Worm (Caenorhabditis elegans) whole organism, young adult: ENCODE results near the gene suf-1.
A peak's percentile ranks its signal among the peaks of the same experiment; 100 is the strongest.

ENCODE experiments used
- F10E7.11 ChIP-seq: sonication (generic microtip); optimal IDR thresholded peaks from 2 replicates; lab custom pipeline; 2017; ENCODE audit warnings: mild to moderate bottlenecking, missing genetic modification characterization, moderate library complexity, missing compliant biosample characterization
- F22D6.2 ChIP-seq: sonication (generic microtip); optimal IDR thresholded peaks from 2 replicates; lab custom pipeline; 2016; ENCODE audit warnings: mild to moderate bottlenecking, missing genetic modification characterization, missing compliant biosample characterization
- F33H1.4 ChIP-seq: fragments of 200-800 bp; sonication (Bioruptor generic); IDR thresholded peaks from 2 replicates; pipeline ENCODE4 v1.3.6; 2022; ENCODE audit warnings: missing genetic modification reagents, missing genetic modification characterization, missing compliant biosample characterization
- F37B4.10 ChIP-seq: fragments of 200-800 bp; sonication (Bioruptor generic); IDR thresholded peaks from 2 replicates; pipeline ENCODE4 v1.3.6; 2022; ENCODE audit warnings: missing genetic modification characterization, missing compliant biosample characterization
- F39B2.1 ChIP-seq: fragments of 200-800 bp; sonication (Bioruptor generic); IDR thresholded peaks from 2 replicates; pipeline ENCODE4 v1.3.6; 2022; ENCODE audit warnings: missing genetic modification reagents, missing genetic modification characterization, missing compliant biosample characterization
- F52B5.7 ChIP-seq: sonication (generic microtip); optimal IDR thresholded peaks from 2 replicates; lab custom pipeline; 2016; ENCODE audit warnings: mild to moderate bottlenecking, missing genetic modification characterization, missing compliant biosample characterization
- K11D2.4 ChIP-seq: fragments of 200-800 bp; sonication (Bioruptor generic); IDR thresholded peaks from 2 replicates; pipeline ENCODE4 v1.3.6; 2022; ENCODE audit warnings: missing genetic modification reagents, missing genetic modification characterization, missing compliant biosample characterization
- akir-1 ChIP-seq: fragments of 200-800 bp; sonication (Bioruptor generic); optimal IDR thresholded peaks from 2 replicates; lab custom pipeline; 2018; ENCODE audit warnings: mild to moderate bottlenecking, missing genetic modification characterization, moderate library complexity, missing compliant biosample characterization
- athp-1 ChIP-seq: sonication (generic microtip); optimal IDR thresholded peaks from 2 replicates; lab custom pipeline; 2017; ENCODE audit warnings: mild to moderate bottlenecking, missing genetic modification characterization, missing compliant biosample characterization
- attf-3 ChIP-seq: fragments of 200-800 bp; sonication (Bioruptor generic); conservative IDR thresholded peaks from 2 replicates; pipeline ENCODE4 v1.3.6; 2022; ENCODE audit warnings: missing genetic modification reagents, missing genetic modification characterization, missing compliant biosample characterization
- ceh-58 ChIP-seq: fragments of 200-800 bp; sonication (Bioruptor generic); IDR thresholded peaks from 2 replicates; pipeline ENCODE4 v1.3.6; 2022; ENCODE audit warnings: missing genetic modification characterization, missing compliant biosample characterization
- dpl-1 ChIP-seq: fragments of 150-350 bp; optimal IDR thresholded peaks from 2 replicates; lab custom pipeline; 2014; ENCODE audit warnings: missing biosample characterization, missing genetic modification reagents, missing genetic modification characterization
- efl-1 ChIP-seq: fragments of 150-350 bp; optimal IDR thresholded peaks from 2 replicates; lab custom pipeline; 2014; ENCODE audit warnings: missing biosample characterization, missing genetic modification reagents, missing genetic modification characterization
- egrh-3 ChIP-seq: fragments of 200-800 bp; sonication (Bioruptor generic); IDR thresholded peaks from 2 replicates; pipeline ENCODE4 v1.3.6; 2022; ENCODE audit warnings: missing genetic modification reagents, missing genetic modification characterization, missing compliant biosample characterization
- ets-4 ChIP-seq: fragments of 200-800 bp; sonication (Bioruptor generic); optimal IDR thresholded peaks from 2 replicates; lab custom pipeline; 2018; ENCODE audit warnings: mild to moderate bottlenecking, missing genetic modification characterization, missing compliant biosample characterization
- hlh-12 ChIP-seq: sonication (generic microtip); optimal IDR thresholded peaks from 2 replicates; lab custom pipeline; 2016; ENCODE audit warnings: missing genetic modification characterization, missing compliant biosample characterization
- hmg-1.2 ChIP-seq: fragments of 200-800 bp; sonication (Bioruptor generic); IDR thresholded peaks from 2 replicates; pipeline ENCODE4 v1.3.6; 2022; ENCODE audit warnings: missing genetic modification reagents, missing genetic modification characterization, missing compliant biosample characterization
- lin-40 ChIP-seq: sonication (generic microtip); optimal IDR thresholded peaks from 2 replicates; lab custom pipeline; 2016; ENCODE audit warnings: missing genetic modification characterization, mild to moderate bottlenecking, missing compliant biosample characterization, missing genotype, missing genetic modification reagents
- lsl-1 ChIP-seq: fragments of 200-800 bp; sonication (Bioruptor generic); optimal IDR thresholded peaks from 2 replicates; lab custom pipeline; 2018; ENCODE audit warnings: mild to moderate bottlenecking, missing genetic modification characterization, moderate library complexity, missing compliant biosample characterization
- madf-8 ChIP-seq: fragments of 200-800 bp; sonication (Bioruptor generic); conservative IDR thresholded peaks from 2 replicates; pipeline ENCODE4 v1.3.6; 2022; ENCODE audit warnings: missing genetic modification reagents, missing genetic modification characterization, missing compliant biosample characterization
- mxl-1 ChIP-seq: sonication (generic microtip); optimal IDR thresholded peaks from 2 replicates; lab custom pipeline; 2016; ENCODE audit warnings: missing genetic modification characterization, missing compliant biosample characterization
- nfya-2 ChIP-seq: fragments of 200-800 bp; sonication (Bioruptor generic); IDR thresholded peaks from 2 replicates; pipeline ENCODE4 v1.3.6; 2022; ENCODE audit warnings: missing genetic modification reagents, missing genetic modification characterization, missing compliant biosample characterization
- pha-4 ChIP-seq: fragments of 150-350 bp; sonication (generic microtip); optimal IDR thresholded peaks from 2 replicates; lab custom pipeline; 2014; ENCODE audit warnings: missing biosample characterization, missing genetic modification reagents, missing genetic modification characterization
- rcor-1 ChIP-seq: fragments of 200-800 bp; sonication (Bioruptor generic); IDR thresholded peaks from 2 replicates; pipeline ENCODE4 v1.3.6; 2022; ENCODE audit warnings: missing genetic modification reagents, missing genetic modification characterization, missing compliant biosample characterization
- rec-8 ChIP-seq, 2 experiments: sonication (generic microtip); optimal IDR thresholded peaks; 2 replicates each; lab custom pipeline; 2016; ENCODE audit warnings: mild to moderate bottlenecking in 2 of 2, missing genetic modification characterization in 2 of 2, missing genetic modification reagents in 2 of 2, missing genotype in 2 of 2, missing biosample characterization in 1 of 2, missing compliant biosample characterization in 1 of 2, moderate library complexity in 1 of 2
- sdz-38 ChIP-seq: sonication (generic microtip); optimal IDR thresholded peaks from 2 replicates; lab custom pipeline; 2016; ENCODE audit warnings: missing genotype, missing genetic modification characterization, missing compliant biosample characterization
- sea-2 ChIP-seq: fragments of 200-800 bp; sonication (Bioruptor generic); IDR thresholded peaks from 2 replicates; pipeline ENCODE4 v1.3.6; 2022; ENCODE audit warnings: missing genetic modification characterization, missing compliant biosample characterization
- somi-1 ChIP-seq: fragments of 200-800 bp; sonication (Bioruptor generic); optimal IDR thresholded peaks from 2 replicates; lab custom pipeline; 2018; ENCODE audit warnings: mild to moderate bottlenecking, missing genetic modification characterization, missing compliant biosample characterization
- tbp1 ChIP-seq: fragments of 200-800 bp; sonication (Bioruptor generic); optimal IDR thresholded peaks from 2 replicates; lab custom pipeline; 2018; ENCODE audit warnings: mild to moderate bottlenecking, missing genetic modification characterization, missing compliant biosample characterization
- xnd-1 ChIP-seq: sonication (generic microtip); optimal IDR thresholded peaks from 2 replicates; lab custom pipeline; 2016; ENCODE audit warnings: missing genotype, missing genetic modification reagents, missing genetic modification characterization, missing compliant biosample characterization
- zfh-2 ChIP-seq: fragments of 200-800 bp; sonication (Bioruptor generic); conservative IDR thresholded peaks from 2 replicates; pipeline ENCODE4 v1.3.6; 2022; ENCODE audit warnings: missing genetic modification reagents, missing genetic modification characterization, missing compliant biosample characterization
- ztf-18 ChIP-seq: sonication (generic microtip); optimal IDR thresholded peaks from 2 replicates; lab custom pipeline; 2016; ENCODE audit warnings: missing genotype, mild to moderate bottlenecking, missing genetic modification characterization, missing compliant biosample characterization
- ztf-25 ChIP-seq: fragments of 200-800 bp; sonication (Bioruptor generic); IDR thresholded peaks from 2 replicates; pipeline ENCODE4 v1.3.6; 2022; ENCODE audit warnings: missing genetic modification reagents, missing genetic modification characterization, missing compliant biosample characterization

suf-1 gene

DNA sequence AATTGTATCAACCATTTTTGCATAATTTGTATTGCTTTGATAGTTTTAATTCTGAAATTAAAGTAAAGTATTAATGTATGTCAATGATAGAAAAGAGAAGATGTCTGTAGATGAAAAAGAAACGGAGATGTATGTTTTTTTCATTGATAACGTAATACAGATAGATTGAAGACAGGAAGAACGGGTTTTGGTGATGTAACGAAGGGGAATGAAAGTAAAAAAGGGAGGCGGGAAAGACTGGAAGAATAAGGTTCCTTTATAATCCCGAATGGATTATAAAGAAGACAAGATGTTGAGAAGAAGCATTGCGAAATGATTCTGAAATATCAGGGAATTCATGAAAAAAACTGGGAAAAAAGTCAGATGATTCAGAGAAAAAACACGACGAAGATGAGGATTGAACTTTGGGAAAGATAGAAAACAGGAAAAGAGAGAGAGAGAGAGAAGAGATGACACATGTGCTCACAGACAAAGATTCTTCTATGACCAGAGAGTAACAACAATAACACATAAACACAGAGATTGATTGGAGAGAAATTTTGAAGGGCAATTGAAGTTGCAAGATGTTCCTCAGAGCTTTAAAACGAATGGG lies 18.5 kb upstream of the suf-1 start, which contains the start of gene F54C9.11 (continued):
- no peak for TF ChIP-seq sdz-38 (tag; lab: Kevin White, UChicago)
- peak; percentile 35 for TF ChIP-seq somi-1
- TF ChIP-seq, all 124 proteins: peak for 3

ce11 chrII:8585921-8586320 lies 17.7 kb upstream of the suf-1 start:
- TF ChIP-seq rec-8 (tag; optimal IDR thresholded peaks at IDR 0.05; lab: Kevin White, UChicago), result no peak
- no peak for TF ChIP-seq attf-3 (GFP tag; lab: Robert Waterston, UW)
- no peak for TF ChIP-seq pha-4 (tag; lab: Kevin White, UChicago)
- TF ChIP-seq egrh-3, result no peak
- no peak for TF ChIP-seq nfya-2 (GFP tag; lab: Robert Waterston, UW)
- TF ChIP-seq F52B5.7 (tag; lab: Kevin White, UChicago), result no peak
- no peak for TF ChIP-seq F37B4.10 (GFP tag; lab: Robert Waterston, UW)
- TF ChIP-seq lsl-1 (GFP tag; lab: Kevin White, UChicago), result no peak
- TF ChIP-seq mxl-1, result no peak
- TF ChIP-seq efl-1, result no peak
- TF ChIP-seq F39B2.1 (GFP tag; lab: Robert Waterston, UW), result no peak
- no peak for TF ChIP-seq akir-1
- no peak for TF ChIP-seq tbp1 (GFP tag; lab: Kevin White, UChicago)
- TF ChIP-seq F10E7.11 (tag; lab: Kevin White, UChicago), result no peak
- no peak for TF ChIP-seq lin-40 (tag; lab: Kevin White, UChicago)
- no peak for TF ChIP-seq K11D2.4
- no peak for TF ChIP-seq xnd-1 (tag; lab: Kevin White, UChicago)

ce11 chrII:8587660-8588230 lies 15.9 kb upstream of the suf-1 start:
- no peak for TF ChIP-seq sea-2 (GFP tag; lab: Robert Waterston, UW)
- TF ChIP-seq madf-8 (GFP tag; lab: Robert Waterston, UW), result no peak
- no peak for TF ChIP-seq athp-1 (tag; lab: Kevin White, UChicago)
- TF ChIP-seq hmg-1.2 (GFP tag; lab: Robert Waterston, UW), result peak; percentile 39; the same call in 1 of the 2 replicates
- no peak for TF ChIP-seq dpl-1 (GFP tag; lab: Kevin White, UChicago)

- TF ChIP-seq akir-1, result no peak
Observed at ce11 chrII:8588442-8588841, 15.2 kb upstream of the suf-1 start.

ce11 chrII:8589227-8589626 lies 14.4 kb upstream of the suf-1 start:
- TF ChIP-seq rcor-1 (no peak), zfh-2 (GFP tag; lab: Robert Waterston, UW) (no peak), ets-4 (GFP tag; lab: Kevin White, UChicago) (no peak), ztf-18 (tag; lab: Kevin White, UChicago) (no peak), ztf-25 (GFP tag; lab: Robert Waterston, UW) (no peak), hlh-12 (tag; lab: Kevin White, UChicago) (no peak), ceh-58 (GFP tag; lab: Robert Waterston, UW) (no peak), F33H1.4 (GFP tag; lab: Robert Waterston, UW) (no peak), F22D6.2 (no peak)
